Fruit fly (Drosophila melanogaster) whole organism, pupa: ENCODE data around the gene E2f2.

ENCODE experiments used
- CG12605 ChIP-seq: fragments of 200-800 bp; sonication (Bioruptor generic); IDR thresholded peaks from 2 replicates; pipeline ENCODE4 v1.3.6; 2022; ENCODE audit warnings: missing biosample characterization, missing genetic modification characterization
- CG4496 ChIP-seq: fragments of 200-800 bp; sonication (Bioruptor generic); IDR thresholded peaks from 3 replicates; pipeline ENCODE4 v1.3.6; 2022; ENCODE audit warnings: missing biosample characterization, missing genetic modification characterization
- D1 ChIP-seq: fragments of 200-800 bp; sonication (Bioruptor generic); optimal IDR thresholded peaks from 2 replicates; lab custom pipeline; 2018; ENCODE audit warnings: missing biosample characterization, mild to moderate bottlenecking, missing genetic modification characterization, moderate library complexity

The E2f2 gene

dm6 chr2L:21104326-21104725 lies 52.2 kb downstream of the E2f2 start, which contains the start of the genes CG46307 and Nhe2:
CG46307 (plus strand) TSS chr2L:21104568.
Nhe2 (plus strand) TSS chr2L:21104568.
- no peak for TF ChIP-seq D1 (tag; lab: Kevin White, UChicago)
- TF ChIP-seq CG4496 (GFP tag; lab: Robert Waterston, UW), result peak; percentile 49; the same call in 1 of the 3 replicates
- no peak for TF ChIP-seq CG12605 (GFP tag; lab: Robert Waterston, UW)
- TF ChIP-seq, all 21 proteins: peak for 1
